1 fruit fly cellular context compared by ENCODE assay signal in the genomic region with DNA sequence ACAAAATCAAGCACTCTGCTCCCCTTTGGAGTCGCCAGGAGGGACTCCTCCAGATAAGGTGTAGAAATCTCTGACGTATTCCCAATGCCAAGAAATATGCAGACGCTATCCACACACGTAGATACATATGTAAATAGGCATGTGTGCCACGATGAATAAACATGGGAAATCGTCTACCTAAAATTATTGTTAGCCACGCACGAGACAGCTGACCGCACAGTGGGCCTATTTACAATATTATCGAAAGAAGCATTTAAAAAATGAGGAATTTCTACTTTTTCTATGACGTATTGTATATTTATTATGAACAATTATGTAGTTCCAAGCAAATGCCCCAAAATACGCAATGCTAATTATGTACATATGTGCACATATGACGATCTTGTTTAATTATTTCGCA.
TF ChIP-seq lines count a peak whose summit lies in the region.

No protein-coding gene starts in this region.

TF ChIP-seq in whole organism, embryonic, 481 proteins besides CTCF, POLR2A, EP300 and RAD21 (continued from another document and continues in another):
- peak; percentile 25 for TF ChIP-seq CoRest (tag; optimal IDR thresholded peaks at IDR 0.05; lab: Kevin White, UChicago)
- TF ChIP-seq CG10366 (GFP tag; IDR thresholded peaks at IDR 0.05; lab: Robert Waterston, UW), result peak; percentile 25
- peak; percentile 1 for TF ChIP-seq lab (GFP tag; optimal IDR thresholded peaks at IDR 0.05; lab: Kevin White, UChicago)
- no peak for TF ChIP-seq Bdp1 (GFP tag; optimal IDR thresholded peaks at IDR 0.05; lab: Kevin White, UChicago)
- peak; percentile 81 for TF ChIP-seq CG12769 (tag; optimal IDR thresholded peaks at IDR 0.05; lab: Kevin White, UChicago)
- TF ChIP-seq Adf1 (GFP tag; IDR thresholded peaks at IDR 0.05; lab: Robert Waterston, UW), result no peak
- TF ChIP-seq CG7271 (tag; optimal IDR thresholded peaks at IDR 0.05; lab: Kevin White, UChicago), result no peak
- TF ChIP-seq CG14050 (GFP tag; IDR thresholded peaks at IDR 0.05; lab: Robert Waterston, UW), result no peak
- no peak for TF ChIP-seq Gsc (GFP tag; IDR thresholded peaks at IDR 0.05; lab: Robert Waterston, UW)
- TF ChIP-seq rib (GFP tag; IDR thresholded peaks at IDR 0.05; lab: Robert Waterston, UW), result no peak
- TF ChIP-seq Asciz (GFP tag; optimal IDR thresholded peaks at IDR 0.05; lab: Kevin White, UChicago), result peak; percentile 9
- no peak for TF ChIP-seq CG5245 (GFP tag; optimal IDR thresholded peaks at IDR 0.05; lab: Kevin White, UChicago)
- no peak for TF ChIP-seq TFAM (GFP tag; optimal IDR thresholded peaks at IDR 0.05; lab: Kevin White, UChicago)
- TF ChIP-seq da (GFP tag; optimal IDR thresholded peaks at IDR 0.05; lab: Kevin White, UChicago), result no peak
- no peak for TF ChIP-seq ttk (GFP tag; IDR thresholded peaks at IDR 0.05; lab: Robert Waterston, UW)
- TF ChIP-seq luna (GFP tag; optimal IDR thresholded peaks at IDR 0.05; lab: Kevin White, UChicago), result no peak
- no peak for TF ChIP-seq salm (tag; optimal IDR thresholded peaks at IDR 0.05; lab: Kevin White, UChicago)
- TF ChIP-seq ase (GFP tag; IDR thresholded peaks at IDR 0.05; lab: Robert Waterston, UW), result no peak
- TF ChIP-seq pfk (GFP tag; optimal IDR thresholded peaks at IDR 0.05; lab: Kevin White, UChicago), result peak; percentile 47
- TF ChIP-seq CG1603 (tag; optimal IDR thresholded peaks at IDR 0.05; lab: Kevin White, UChicago), result no peak
- TF ChIP-seq Kr (GFP tag; optimal IDR thresholded peaks at IDR 0.05; lab: Kevin White, UChicago), result no peak
- TF ChIP-seq CrebB (tag; optimal IDR thresholded peaks at IDR 0.05; lab: Kevin White, UChicago), result no peak
- no peak for TF ChIP-seq Hsf (GFP tag; optimal IDR thresholded peaks at IDR 0.05; lab: Kevin White, UChicago)
- no peak for TF ChIP-seq yki (optimal IDR thresholded peaks at IDR 0.05; lab: Kevin White, UChicago)
- peak; percentile 82 for TF ChIP-seq sens (GFP tag; lab: Kevin White, UChicago)
- no peak for TF ChIP-seq CG15514 (GFP tag; optimal IDR thresholded peaks at IDR 0.05; lab: Kevin White, UChicago)
- TF ChIP-seq disco-r (GFP tag; optimal IDR thresholded peaks at IDR 0.05; lab: Kevin White, UChicago), result no peak
- TF ChIP-seq Sin3A (optimal IDR thresholded peaks at IDR 0.05; lab: Kevin White, UChicago), result no peak
- TF ChIP-seq Trl (optimal IDR thresholded peaks at IDR 0.05; lab: Kevin White, UChicago), result no peak
- no peak for TF ChIP-seq Trl (GFP tag; optimal IDR thresholded peaks at IDR 0.05; lab: Kevin White, UChicago)
- no peak for TF ChIP-seq Hmx (GFP tag; optimal IDR thresholded peaks at IDR 0.05; lab: Kevin White, UChicago)
- TF ChIP-seq NC2β (GFP tag; optimal IDR thresholded peaks at IDR 0.05; lab: Kevin White, UChicago), result no peak
- TF ChIP-seq Doc2 (GFP tag; IDR thresholded peaks at IDR 0.05; lab: Robert Waterston, UW), result no peak
- peak; percentile 17; the same call in 1 of the 2 replicates for TF ChIP-seq CG1024 (GFP tag; IDR thresholded peaks at IDR 0.05; lab: Robert Waterston, UW)
- peak; percentile 33 for TF ChIP-seq Fer3 (tag; optimal IDR thresholded peaks at IDR 0.05; lab: Kevin White, UChicago)
- no peak for TF ChIP-seq CG15479 (GFP tag; optimal IDR thresholded peaks at IDR 0.05; lab: Kevin White, UChicago)
- peak; percentile 43 for TF ChIP-seq CG1647 (GFP tag; optimal IDR thresholded peaks at IDR 0.05; lab: Kevin White, UChicago)
- no peak for TF ChIP-seq CG2116 (GFP tag; optimal IDR thresholded peaks at IDR 0.05; lab: Kevin White, UChicago)
- TF ChIP-seq z (GFP tag; IDR thresholded peaks at IDR 0.05; lab: Robert Waterston, UW), result no peak
- TF ChIP-seq CG6654 (GFP tag; optimal IDR thresholded peaks at IDR 0.05; lab: Kevin White, UChicago), result no peak
- no peak for TF ChIP-seq Optix (GFP tag; IDR thresholded peaks at IDR 0.05; lab: Robert Waterston, UW)
- peak; percentile 20 for TF ChIP-seq bab2 (GFP tag; optimal IDR thresholded peaks at IDR 0.05; lab: Kevin White, UChicago)
- TF ChIP-seq HmgZ (tag; optimal IDR thresholded peaks at IDR 0.05; lab: Kevin White, UChicago), result no peak
- TF ChIP-seq tna (GFP tag; IDR thresholded peaks at IDR 0.05; lab: Robert Waterston, UW; ENCODE audit: partially characterized antibody), result no peak
- TF ChIP-seq nom (GFP tag; optimal IDR thresholded peaks at IDR 0.05; lab: Kevin White, UChicago), result no peak
- no peak for TF ChIP-seq CG8359 (GFP tag; optimal IDR thresholded peaks at IDR 0.05; lab: Kevin White, UChicago; ENCODE audit: borderline replicate concordance)
- no peak for TF ChIP-seq abd-A (tag; optimal IDR thresholded peaks at IDR 0.05; lab: Kevin White, UChicago)
- TF ChIP-seq Poxn (GFP tag; IDR thresholded peaks at IDR 0.05; lab: Robert Waterston, UW), result no peak
- no peak for TF ChIP-seq HLH54F (GFP tag; optimal IDR thresholded peaks at IDR 0.05; lab: Kevin White, UChicago)
- peak; percentile 22 for TF ChIP-seq CG4282 (GFP tag; optimal IDR thresholded peaks at IDR 0.05; lab: Kevin White, UChicago)
- TF ChIP-seq CG2199 (GFP tag; IDR thresholded peaks at IDR 0.05; lab: Robert Waterston, UW), result peak; percentile 78; the same call in 2 of the 3 replicates
- no peak for TF ChIP-seq HmgD (GFP tag; optimal IDR thresholded peaks at IDR 0.05; lab: Kevin White, UChicago)
- TF ChIP-seq sima (GFP tag; optimal IDR thresholded peaks at IDR 0.05; lab: Kevin White, UChicago), result no peak
- no peak for TF ChIP-seq ab (GFP tag; optimal IDR thresholded peaks at IDR 0.05; lab: Kevin White, UChicago)
- peak; percentile 2 for TF ChIP-seq CG10979 (tag; optimal IDR thresholded peaks at IDR 0.05; lab: Kevin White, UChicago)
- no peak for TF ChIP-seq CG4854 (GFP tag; optimal IDR thresholded peaks at IDR 0.05; lab: Kevin White, UChicago)
- TF ChIP-seq nau (GFP tag; optimal IDR thresholded peaks at IDR 0.05; lab: Kevin White, UChicago), result no peak
- TF ChIP-seq CG16815 (GFP tag; optimal IDR thresholded peaks at IDR 0.05; lab: Kevin White, UChicago), result no peak
- no peak for TF ChIP-seq CG3726 (GFP tag; IDR thresholded peaks at IDR 0.05; lab: Robert Waterston, UW)
- no peak for TF ChIP-seq CG10565 (GFP tag; optimal IDR thresholded peaks at IDR 0.05; lab: Kevin White, UChicago)
- no peak for TF ChIP-seq Lim3 (GFP tag; IDR thresholded peaks at IDR 0.05; lab: Robert Waterston, UW)
- no peak for TF ChIP-seq Dp (GFP tag; optimal IDR thresholded peaks at IDR 0.05; lab: Kevin White, UChicago)
- no peak for TF ChIP-seq dpn (GFP tag; optimal IDR thresholded peaks at IDR 0.05; lab: Kevin White, UChicago)
- no peak for TF ChIP-seq CG11695 (GFP tag; IDR thresholded peaks at IDR 0.05; lab: Robert Waterston, UW)
- TF ChIP-seq CG10274 (GFP tag; optimal IDR thresholded peaks at IDR 0.05; lab: Kevin White, UChicago), result no peak
- TF ChIP-seq Side (GFP tag; optimal IDR thresholded peaks at IDR 0.05; lab: Kevin White, UChicago), result no peak
- TF ChIP-seq scrt (GFP tag; optimal IDR thresholded peaks at IDR 0.05; lab: Kevin White, UChicago), result no peak
- TF ChIP-seq CG16863 (GFP tag; optimal IDR thresholded peaks at IDR 0.05; lab: Kevin White, UChicago), result no peak
- no peak for TF ChIP-seq ems (GFP tag; optimal IDR thresholded peaks at IDR 0.05; lab: Kevin White, UChicago)
- no peak for TF ChIP-seq CG15073 (GFP tag; optimal IDR thresholded peaks at IDR 0.05; lab: Kevin White, UChicago)
- no peak for TF ChIP-seq sna (GFP tag; IDR thresholded peaks at IDR 0.05; lab: Robert Waterston, UW; ENCODE audit: partially characterized antibody)
- peak; percentile 28 for TF ChIP-seq tio (GFP tag; optimal IDR thresholded peaks at IDR 0.05; lab: Kevin White, UChicago)
- no peak; the same call in 1 of the 2 replicates for TF ChIP-seq sens-2 (GFP tag; IDR thresholded peaks at IDR 0.05; lab: Robert Waterston, UW)
- no peak for TF ChIP-seq ham (GFP tag; IDR thresholded peaks at IDR 0.05; lab: Robert Waterston, UW)
- TF ChIP-seq tin (GFP tag; optimal IDR thresholded peaks at IDR 0.05; lab: Kevin White, UChicago), result no peak
- no peak for TF ChIP-seq Vsx1 (GFP tag; optimal IDR thresholded peaks at IDR 0.05; lab: Kevin White, UChicago)
- TF ChIP-seq CG33557 (GFP tag; optimal IDR thresholded peaks at IDR 0.05; lab: Kevin White, UChicago), result no peak
- no peak for TF ChIP-seq fd64A (GFP tag; optimal IDR thresholded peaks at IDR 0.05; lab: Kevin White, UChicago)
- TF ChIP-seq bbx (GFP tag; IDR thresholded peaks at IDR 0.05; lab: Robert Waterston, UW; ENCODE audit: partially characterized antibody), result no peak
- no peak for TF ChIP-seq E2f1 (GFP tag; IDR thresholded peaks at IDR 0.05; lab: Robert Waterston, UW)
- TF ChIP-seq CG2875 (GFP tag; optimal IDR thresholded peaks at IDR 0.05; lab: Kevin White, UChicago), result peak; percentile 33
- no peak for TF ChIP-seq D19B (GFP tag; optimal IDR thresholded peaks at IDR 0.05; lab: Kevin White, UChicago)
- no peak for TF ChIP-seq inv (GFP tag; IDR thresholded peaks at IDR 0.05; lab: Robert Waterston, UW; ENCODE audit: partially characterized antibody)
- no peak for TF ChIP-seq gt (GFP tag; IDR thresholded peaks at IDR 0.05; lab: Robert Waterston, UW)
- TF ChIP-seq wdn (GFP tag; IDR thresholded peaks at IDR 0.05; lab: Robert Waterston, UW), result no peak
- peak; percentile 22; the same call in 1 of the 2 replicates for TF ChIP-seq CG11696 (GFP tag; IDR thresholded peaks at IDR 0.05; lab: Robert Waterston, UW)
- TF ChIP-seq pan (optimal IDR thresholded peaks at IDR 0.05; lab: Kevin White, UChicago), result no peak
- no peak for TF ChIP-seq pan (GFP tag; optimal IDR thresholded peaks at IDR 0.05 in 1 of 2, IDR thresholded peaks at IDR 0.05 in 1 of 2)
- peak; percentile 8 for TF ChIP-seq CG17385 (GFP tag; optimal IDR thresholded peaks at IDR 0.05; lab: Kevin White, UChicago)
- peak; percentile 39 for TF ChIP-seq CG15011 (GFP tag; optimal IDR thresholded peaks at IDR 0.05; lab: Kevin White, UChicago)
- no peak for TF ChIP-seq Dek (tag; optimal IDR thresholded peaks at IDR 0.05; lab: Kevin White, UChicago)
- no peak for TF ChIP-seq Camta (GFP tag; optimal IDR thresholded peaks at IDR 0.05; lab: Kevin White, UChicago)
- TF ChIP-seq CG1602 (GFP tag; optimal IDR thresholded peaks at IDR 0.05; lab: Kevin White, UChicago), result no peak
- TF ChIP-seq CG31388 (GFP tag; optimal IDR thresholded peaks at IDR 0.05; lab: Kevin White, UChicago), result no peak
- TF ChIP-seq Gug (GFP tag; IDR thresholded peaks at IDR 0.05; lab: Robert Waterston, UW), result no peak
- no peak; the same call in 1 of the 2 replicates for TF ChIP-seq danr (GFP tag; IDR thresholded peaks at IDR 0.05; lab: Robert Waterston, UW)
- no peak for TF ChIP-seq CG5180 (GFP tag; optimal IDR thresholded peaks at IDR 0.05; lab: Kevin White, UChicago)
- peak; percentile 39 for TF ChIP-seq dmrt99B (tag; optimal IDR thresholded peaks at IDR 0.05; lab: Kevin White, UChicago)
- TF ChIP-seq dysf (GFP tag; IDR thresholded peaks at IDR 0.05; lab: Robert Waterston, UW), result peak; percentile 45; the same call in 1 of the 3 replicates
- TF ChIP-seq CG16779 (GFP tag; IDR thresholded peaks at IDR 0.05; lab: Robert Waterston, UW), result no peak
- TF ChIP-seq YL-1 (GFP tag; optimal IDR thresholded peaks at IDR 0.05; lab: Kevin White, UChicago), result no peak
- TF ChIP-seq crc (GFP tag; optimal IDR thresholded peaks at IDR 0.05; lab: Kevin White, UChicago), result no peak
- peak; percentile 10 for TF ChIP-seq fd3F (GFP tag; optimal IDR thresholded peaks at IDR 0.05; lab: Kevin White, UChicago)
- no peak for TF ChIP-seq CG30431 (GFP tag; optimal IDR thresholded peaks at IDR 0.05; lab: Kevin White, UChicago)
- no peak for TF ChIP-seq Doc3 (GFP tag; IDR thresholded peaks at IDR 0.05; lab: Robert Waterston, UW; ENCODE audit: partially characterized antibody)
- TF ChIP-seq Dad (GFP tag; optimal IDR thresholded peaks at IDR 0.05; lab: Kevin White, UChicago), result no peak
- TF ChIP-seq CG18011 (GFP tag; optimal IDR thresholded peaks at IDR 0.05; lab: Kevin White, UChicago), result no peak
- TF ChIP-seq zen2 (GFP tag; IDR thresholded peaks at IDR 0.05; lab: Robert Waterston, UW; ENCODE audit: partially characterized antibody), result no peak
- no peak for TF ChIP-seq Tbp (GFP tag; optimal IDR thresholded peaks at IDR 0.05; lab: Kevin White, UChicago)
- no peak for TF ChIP-seq oc (tag; optimal IDR thresholded peaks at IDR 0.05; lab: Kevin White, UChicago)
- TF ChIP-seq dan (GFP tag; IDR thresholded peaks at IDR 0.05; lab: Robert Waterston, UW), result no peak
- TF ChIP-seq Sry-β (GFP tag; optimal IDR thresholded peaks at IDR 0.05; lab: Kevin White, UChicago), result no peak
- TF ChIP-seq H2.0 (GFP tag; IDR thresholded peaks at IDR 0.05; lab: Robert Waterston, UW), result no peak
- TF ChIP-seq sisA (GFP tag; IDR thresholded peaks at IDR 0.05; lab: Robert Waterston, UW), result no peak
- TF ChIP-seq unpg (GFP tag; optimal IDR thresholded peaks at IDR 0.05; lab: Kevin White, UChicago), result peak; percentile 20
- no peak for TF ChIP-seq HLH4C (GFP tag; IDR thresholded peaks at IDR 0.05; lab: Robert Waterston, UW; ENCODE audit: partially characterized antibody)
- no peak for TF ChIP-seq knrl (GFP tag; IDR thresholded peaks at IDR 0.05; lab: Robert Waterston, UW; ENCODE audit: partially characterized antibody)
- TF ChIP-seq CG3163 (GFP tag; optimal IDR thresholded peaks at IDR 0.05; lab: Kevin White, UChicago), result no peak
- TF ChIP-seq cad (GFP tag; optimal IDR thresholded peaks at IDR 0.05; lab: Kevin White, UChicago), result no peak
- peak; percentile 35 for TF ChIP-seq Ssrp (tag; optimal IDR thresholded peaks at IDR 0.05; lab: Kevin White, UChicago)
- no peak for TF ChIP-seq trh (GFP tag; optimal IDR thresholded peaks at IDR 0.05; lab: Kevin White, UChicago)
- no peak for TF ChIP-seq sqz (GFP tag; optimal IDR thresholded peaks at IDR 0.05; lab: Kevin White, UChicago)
- TF ChIP-seq Lhr (GFP tag; optimal IDR thresholded peaks at IDR 0.05; lab: Kevin White, UChicago), result no peak
- TF ChIP-seq Fer1 (GFP tag; optimal IDR thresholded peaks at IDR 0.05; lab: Kevin White, UChicago), result no peak
- no peak for TF ChIP-seq exex (tag; optimal IDR thresholded peaks at IDR 0.05; lab: Kevin White, UChicago)
- no peak for TF ChIP-seq HLHmδ (GFP tag; optimal IDR thresholded peaks at IDR 0.05; lab: Kevin White, UChicago)
- no peak for TF ChIP-seq Dll (GFP tag; IDR thresholded peaks at IDR 0.05; lab: Robert Waterston, UW; ENCODE audit: partially characterized antibody)
- peak; percentile 59 for TF ChIP-seq Atf6 (GFP tag; IDR thresholded peaks at IDR 0.05; lab: Robert Waterston, UW)
- no peak for TF ChIP-seq CG8281 (tag; optimal IDR thresholded peaks at IDR 0.05; lab: Kevin White, UChicago)
- TF ChIP-seq CG17328 (GFP tag; IDR thresholded peaks at IDR 0.05; lab: Robert Waterston, UW), result no peak
- TF ChIP-seq ara (GFP tag; IDR thresholded peaks at IDR 0.05; lab: Robert Waterston, UW), result peak; percentile 58; the same call in 1 of the 2 replicates
- TF ChIP-seq CG9797 (GFP tag; optimal IDR thresholded peaks at IDR 0.05; lab: Kevin White, UChicago), result no peak
- no peak for TF ChIP-seq caup (GFP tag; optimal IDR thresholded peaks at IDR 0.05; lab: Kevin White, UChicago; ENCODE audit: severe bottlenecking)
